Worm (Caenorhabditis elegans) whole organism, young adult: ENCODE data around the gene ccar-1.

Source experiments
- B0035.1 ChIP-seq: sonication (generic microtip); optimal IDR thresholded peaks from 2 replicates; lab custom pipeline; 2016; ENCODE audit warnings: missing genetic modification characterization, mild to moderate bottlenecking, missing compliant biosample characterization, missing genotype, missing genetic modification reagents
- B0261.1 ChIP-seq: sonication (generic microtip); optimal IDR thresholded peaks from 2 replicates; lab custom pipeline; 2016; ENCODE audit warnings: mild to moderate bottlenecking, missing genetic modification characterization, moderate library complexity, missing compliant biosample characterization
- C06A6.2 ChIP-seq: fragments of 200-800 bp; sonication (Bioruptor generic); conservative IDR thresholded peaks from 2 replicates; pipeline ENCODE4 v1.3.6; 2022; ENCODE audit warnings: missing genetic modification characterization, missing compliant biosample characterization
- F23B12.7 ChIP-seq: sonication (generic microtip); optimal IDR thresholded peaks from 2 replicates; lab custom pipeline; 2017; ENCODE audit warnings: missing genetic modification characterization, mild to moderate bottlenecking, missing compliant biosample characterization, antibody characterized with exemption, moderate library complexity; ENCODE audit not compliant: insufficient read depth
- F57A8.1 ChIP-seq: fragments of 200-800 bp; sonication (Bioruptor generic); optimal IDR thresholded peaks from 2 replicates; lab custom pipeline; 2018; ENCODE audit warnings: mild to moderate bottlenecking, missing genetic modification characterization, moderate library complexity, missing compliant biosample characterization
- K11D2.4 ChIP-seq: fragments of 200-800 bp; sonication (Bioruptor generic); IDR thresholded peaks from 2 replicates; pipeline ENCODE4 v1.3.6; 2022; ENCODE audit warnings: missing genetic modification reagents, missing genetic modification characterization, missing compliant biosample characterization
- Y53G8AR.9 ChIP-seq: fragments of 200-800 bp; sonication (Bioruptor generic); conservative IDR thresholded peaks from 2 replicates; pipeline ENCODE4 v1.3.6; 2022; ENCODE audit warnings: missing genetic modification reagents, missing genetic modification characterization, missing compliant biosample characterization
- Y56A3A.18 ChIP-seq: fragments of 200-800 bp; sonication (Bioruptor generic); IDR thresholded peaks from 2 replicates; pipeline ENCODE4 v1.3.6; 2022; ENCODE audit warnings: missing genetic modification reagents, missing genetic modification characterization, missing compliant biosample characterization
- Y79H2A.3 ChIP-seq: fragments of 200-800 bp; sonication (Bioruptor generic); conservative IDR thresholded peaks from 2 replicates; pipeline ENCODE4 v1.3.6; 2022; ENCODE audit warnings: missing genetic modification reagents, missing genetic modification characterization, missing compliant biosample characterization
- ama-1 ChIP-seq, 3 experiments: fragments of 150-350 bp in 1 of 3; sonication (generic microtip) in 2 of 3; optimal IDR thresholded peaks; 2 replicates each; lab custom pipeline; 2014 to 2018; ENCODE audit warnings: missing biosample characterization in 2 of 3, missing genetic modification characterization in 2 of 3, missing genetic modification reagents in 2 of 3
- atf-7 ChIP-seq: sonication (generic microtip); optimal IDR thresholded peaks from 2 replicates; lab custom pipeline; 2017; ENCODE audit warnings: mild to moderate bottlenecking, missing genetic modification characterization, missing compliant biosample characterization
- attf-5 ChIP-seq: fragments of 200-800 bp; sonication (Bioruptor generic); optimal IDR thresholded peaks from 2 replicates; lab custom pipeline; 2018; ENCODE audit warnings: mild to moderate bottlenecking, missing genetic modification characterization, missing compliant biosample characterization
- attf-6 ChIP-seq: fragments of 200-800 bp; sonication (Bioruptor generic); IDR thresholded peaks from 2 replicates; pipeline ENCODE4 v1.3.6; 2022; ENCODE audit warnings: missing genetic modification reagents, missing genetic modification characterization, missing compliant biosample characterization
- cebp-2 ChIP-seq: fragments of 200-800 bp; sonication (Bioruptor generic); IDR thresholded peaks from 2 replicates; pipeline ENCODE4 v1.3.6; 2022; ENCODE audit warnings: missing genetic modification characterization, missing compliant biosample characterization
- ceh-100 ChIP-seq: fragments of 200-800 bp; sonication (Bioruptor generic); IDR thresholded peaks from 2 replicates; pipeline ENCODE4 v1.3.6; 2022; ENCODE audit warnings: missing genetic modification reagents, missing genetic modification characterization, missing compliant biosample characterization
- ceh-27 ChIP-seq: fragments of 200-800 bp; sonication (Bioruptor generic); optimal IDR thresholded peaks from 2 replicates; lab custom pipeline; 2018; ENCODE audit warnings: mild to moderate bottlenecking, missing genetic modification characterization, moderate library complexity, missing compliant biosample characterization
- ceh-79 ChIP-seq: sonication (generic microtip); optimal IDR thresholded peaks from 2 replicates; lab custom pipeline; 2017; ENCODE audit warnings: mild to moderate bottlenecking, missing genetic modification characterization, missing compliant biosample characterization
- efl-1 ChIP-seq: fragments of 150-350 bp; optimal IDR thresholded peaks from 2 replicates; lab custom pipeline; 2014; ENCODE audit warnings: missing biosample characterization, missing genetic modification reagents, missing genetic modification characterization
- egl-44 ChIP-seq: fragments of 200-800 bp; sonication (Bioruptor generic); IDR thresholded peaks from 2 replicates; pipeline ENCODE4 v1.3.6; 2022; ENCODE audit warnings: missing genetic modification reagents, missing genetic modification characterization, missing compliant biosample characterization
- ets-4 ChIP-seq: fragments of 200-800 bp; sonication (Bioruptor generic); optimal IDR thresholded peaks from 2 replicates; lab custom pipeline; 2018; ENCODE audit warnings: mild to moderate bottlenecking, missing genetic modification characterization, missing compliant biosample characterization
- let-607 ChIP-seq, 2 experiments: fragments of 200-800 bp in 1 of 2; sonication (Bioruptor generic) in 1 of 2; sonication (generic microtip) in 1 of 2; optimal IDR thresholded peaks; 2 replicates each; lab custom pipeline; 2016 to 2018; ENCODE audit warnings: mild to moderate bottlenecking in 2 of 2, missing compliant biosample characterization in 2 of 2, missing genetic modification characterization in 2 of 2, moderate library complexity in 2 of 2, missing genotype in 1 of 2
- lin-26 ChIP-seq: fragments of 200-800 bp; sonication (Bioruptor generic); IDR thresholded peaks from 2 replicates; pipeline ENCODE4 v1.3.6; 2022; ENCODE audit warnings: missing genetic modification reagents, missing genetic modification characterization, missing compliant biosample characterization
- lir-1 ChIP-seq: fragments of 200-800 bp; sonication (Bioruptor generic); conservative IDR thresholded peaks from 2 replicates; pipeline ENCODE4 v1.3.6; 2022; ENCODE audit warnings: missing genetic modification reagents, missing genetic modification characterization, missing compliant biosample characterization
- lsy-27 ChIP-seq: sonication (generic microtip); optimal IDR thresholded peaks from 2 replicates; lab custom pipeline; 2017; ENCODE audit warnings: missing genetic modification characterization, mild to moderate bottlenecking, missing compliant biosample characterization, antibody characterized with exemption, missing genotype, borderline replicate concordance; ENCODE audit not compliant: insufficient read depth
- madf-6 ChIP-seq: fragments of 200-800 bp; sonication (Bioruptor generic); IDR thresholded peaks from 2 replicates; pipeline ENCODE4 v1.3.6; 2022; ENCODE audit warnings: missing genetic modification reagents, missing genetic modification characterization, missing compliant biosample characterization
- mel-28 ChIP-seq: sonication (generic microtip); optimal IDR thresholded peaks from 2 replicates; lab custom pipeline; 2016; ENCODE audit warnings: borderline replicate concordance, mild to moderate bottlenecking, missing genetic modification characterization, missing compliant biosample characterization
- mes-4 ChIP-seq: sonication (generic microtip); optimal IDR thresholded peaks from 2 replicates; lab custom pipeline; 2016; ENCODE audit warnings: missing genotype, missing genetic modification characterization, missing compliant biosample characterization
- nfya-2 ChIP-seq: fragments of 200-800 bp; sonication (Bioruptor generic); IDR thresholded peaks from 2 replicates; pipeline ENCODE4 v1.3.6; 2022; ENCODE audit warnings: missing genetic modification reagents, missing genetic modification characterization, missing compliant biosample characterization
- pbrm-1 ChIP-seq: fragments of 200-800 bp; sonication (Bioruptor generic); IDR thresholded peaks from 2 replicates; pipeline ENCODE4 v1.3.6; 2022; ENCODE audit warnings: missing genetic modification reagents, missing genetic modification characterization, missing compliant biosample characterization
- snpc-1.1 ChIP-seq: sonication (generic microtip); optimal IDR thresholded peaks from 2 replicates; lab custom pipeline; 2017; ENCODE audit warnings: missing genetic modification characterization, mild to moderate bottlenecking, missing compliant biosample characterization, antibody characterized with exemption, moderate library complexity, missing genotype, missing genetic modification reagents; ENCODE audit not compliant: insufficient read depth
- snpc-1.3 ChIP-seq: sonication (generic microtip); optimal IDR thresholded peaks from 2 replicates; lab custom pipeline; 2017; ENCODE audit warnings: missing genetic modification characterization, mild to moderate bottlenecking, missing compliant biosample characterization, antibody characterized with exemption, moderate library complexity, missing genotype, missing genetic modification reagents; ENCODE audit not compliant: insufficient read depth
- snpc-4 ChIP-seq, 5 experiments: fragments of 150-350 bp in 1 of 5; sonication (generic microtip) in 4 of 5; optimal IDR thresholded peaks; 2 replicates each; lab custom pipeline; 2014 to 2018; ENCODE audit warnings: missing genetic modification characterization in 5 of 5, missing biosample characterization in 3 of 5, antibody characterized with exemption in 2 of 5, mild to moderate bottlenecking in 2 of 5, missing compliant biosample characterization in 2 of 5, missing genotype in 2 of 5, moderate library complexity in 2 of 5, missing genetic modification reagents in 1 of 5
- somi-1 ChIP-seq: fragments of 200-800 bp; sonication (Bioruptor generic); optimal IDR thresholded peaks from 2 replicates; lab custom pipeline; 2018; ENCODE audit warnings: mild to moderate bottlenecking, missing genetic modification characterization, missing compliant biosample characterization
- tbp1 ChIP-seq: fragments of 200-800 bp; sonication (Bioruptor generic); optimal IDR thresholded peaks from 2 replicates; lab custom pipeline; 2018; ENCODE audit warnings: mild to moderate bottlenecking, missing genetic modification characterization, missing compliant biosample characterization
- tbx-9 ChIP-seq: sonication (generic microtip); optimal IDR thresholded peaks from 2 replicates; lab custom pipeline; 2016; ENCODE audit warnings: borderline replicate concordance, missing genetic modification characterization, inconsistent platforms, missing compliant biosample characterization
- unc-130 ChIP-seq: sonication (generic microtip); optimal IDR thresholded peaks from 2 replicates; lab custom pipeline; 2016; ENCODE audit warnings: missing genetic modification reagents, missing genetic modification characterization, missing compliant biosample characterization
- ztf-18 ChIP-seq: sonication (generic microtip); optimal IDR thresholded peaks from 2 replicates; lab custom pipeline; 2016; ENCODE audit warnings: missing genotype, mild to moderate bottlenecking, missing genetic modification characterization, missing compliant biosample characterization
- ztf-22 ChIP-seq: fragments of 200-800 bp; sonication (Bioruptor generic); optimal IDR thresholded peaks from 2 replicates; lab custom pipeline; 2018; ENCODE audit warnings: mild to moderate bottlenecking, missing genetic modification characterization, moderate library complexity, missing compliant biosample characterization

The ccar-1 gene

DNA sequence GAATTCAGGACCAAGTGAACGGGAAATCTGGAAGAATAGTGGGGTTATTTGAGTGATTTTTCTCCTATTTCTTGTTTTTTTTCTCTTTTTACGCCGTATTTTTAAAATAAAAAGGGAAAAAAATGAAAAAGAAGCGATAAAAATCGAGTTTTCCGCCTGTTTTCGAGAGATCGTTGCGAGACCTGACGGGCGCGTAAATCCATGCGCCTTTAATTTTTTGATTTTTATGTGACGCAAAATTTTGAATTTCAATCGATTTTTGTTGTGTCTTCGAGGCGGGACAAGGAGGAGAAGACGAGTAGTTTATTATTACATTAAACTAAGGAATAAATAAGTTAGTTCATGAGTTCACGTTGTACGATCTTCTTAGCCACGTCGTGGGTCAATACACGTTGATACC, 42.3 kb downstream of the ccar-1 start (continued):
- no peak for TF ChIP-seq snpc-1.1 (tag; lab: Kevin White, UChicago)
- TF ChIP-seq pbrm-1 (GFP tag; lab: Robert Waterston, UW): no peak
- TF ChIP-seq ztf-18 (tag; lab: Kevin White, UChicago): no peak
- TF ChIP-seq ets-4 (GFP tag; lab: Kevin White, UChicago): no peak
- no peak for TF ChIP-seq B0035.1
- TF ChIP-seq ztf-22 (GFP tag; lab: Kevin White, UChicago): no peak
- no peak for TF ChIP-seq somi-1 (GFP tag; lab: Kevin White, UChicago)
- no peak for TF ChIP-seq atf-7 (tag; lab: Kevin White, UChicago)
- no peak for TF ChIP-seq C06A6.2
- TF ChIP-seq ceh-27 (GFP tag; lab: Kevin White, UChicago): no peak
- no peak for TF ChIP-seq efl-1 (GFP tag; lab: Kevin White, UChicago)
- TF ChIP-seq F23B12.7: no peak
- no peak for TF ChIP-seq ceh-79 (tag; lab: Kevin White, UChicago)
- TF ChIP-seq snpc-1.3 (tag; lab: Kevin White, UChicago): peak; percentile 51
- TF ChIP-seq lin-26 (GFP tag; lab: Robert Waterston, UW): no peak
- 0 out of 2 replicates have a peak, but pooled peaks have one; percentile 25 for TF ChIP-seq cebp-2 (GFP tag; lab: Robert Waterston, UW)
- TF ChIP-seq Y56A3A.18 (GFP tag; lab: Robert Waterston, UW): no peak
- TF ChIP-seq B0261.1 (tag; lab: Kevin White, UChicago): no peak
- peak; percentile 27 for TF ChIP-seq tbp1 (GFP tag; lab: Kevin White, UChicago)
- TF ChIP-seq let-607 (tag; optimal IDR thresholded peaks at IDR 0.05; lab: Kevin White, UChicago): no peak
- TF ChIP-seq lir-1: no peak
- no peak for TF ChIP-seq snpc-4 (GFP tag; optimal IDR thresholded peaks at IDR 0.05; lab: Kevin White, UChicago)
- TF ChIP-seq snpc-4 (tag; optimal IDR thresholded peaks at IDR 0.05; lab: Kevin White, UChicago): peak; percentile 22 to 90 (median 37)
- no peak for TF ChIP-seq nfya-2 (GFP tag; lab: Robert Waterston, UW)
- no peak for TF ChIP-seq lsy-27 (tag; lab: Kevin White, UChicago)
- no peak for TF ChIP-seq tbx-9 (tag; lab: Kevin White, UChicago)

DNA sequence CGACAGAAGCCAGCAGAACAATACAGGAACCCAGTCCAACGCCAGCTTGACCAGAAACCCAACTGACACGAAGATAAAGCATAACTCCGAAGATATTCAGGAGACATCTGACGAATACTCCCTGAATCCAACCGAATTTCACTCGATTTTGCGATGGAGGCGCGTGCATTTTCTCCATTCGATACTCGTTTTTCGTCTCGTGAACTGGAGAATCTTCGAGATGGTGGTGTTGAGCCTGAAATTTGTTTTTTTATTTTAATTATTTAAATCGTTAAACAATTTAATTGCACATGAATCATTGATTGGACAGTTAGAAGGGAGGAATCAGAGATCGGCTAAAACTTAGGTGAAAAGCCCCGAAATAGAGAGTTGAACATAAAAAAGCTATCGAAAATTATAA, 43.0 kb downstream of the ccar-1 start:
- no peak for TF ChIP-seq K11D2.4 (GFP tag; lab: Robert Waterston, UW)
- no peak for TF ChIP-seq ceh-100 (GFP tag; lab: Robert Waterston, UW)
- no peak for TF ChIP-seq Y53G8AR.9
- TF ChIP-seq tbx-9 (tag; lab: Kevin White, UChicago): no peak
- TF ChIP-seq madf-6 (GFP tag; lab: Robert Waterston, UW): peak; percentile 25; the same call in 1 of the 2 replicates
- no peak for TF ChIP-seq lsy-27 (tag; lab: Kevin White, UChicago)
- no peak for TF ChIP-seq mes-4 (tag; lab: Kevin White, UChicago)
- peak; percentile 5 for TF ChIP-seq snpc-4 (GFP tag; optimal IDR thresholded peaks at IDR 0.05; lab: Kevin White, UChicago)
- peak in 1 of 4 experiments; percentile 60 for TF ChIP-seq snpc-4 (tag; optimal IDR thresholded peaks at IDR 0.05; lab: Kevin White, UChicago)
- no peak for TF ChIP-seq Y79H2A.3 (GFP tag; lab: Robert Waterston, UW)
- no peak for TF ChIP-seq somi-1 (GFP tag; lab: Kevin White, UChicago)
- TF ChIP-seq unc-130 (GFP tag; lab: Kevin White, UChicago): no peak
- peak; percentile 24 for TF ChIP-seq tbp1 (GFP tag; lab: Kevin White, UChicago)
- peak; percentile 79 for TF ChIP-seq attf-6 (GFP tag; lab: Robert Waterston, UW)
- no peak for TF ChIP-seq F57A8.1 (GFP tag; lab: Kevin White, UChicago)
- TF ChIP-seq ztf-18 (tag; lab: Kevin White, UChicago): no peak
- TF ChIP-seq atf-7 (tag; lab: Kevin White, UChicago): no peak
- no peak for TF ChIP-seq pbrm-1 (GFP tag; lab: Robert Waterston, UW)
- TF ChIP-seq mel-28 (tag; lab: Kevin White, UChicago): no peak
- no peak for TF ChIP-seq attf-5
- no peak for TF ChIP-seq ama-1 (optimal IDR thresholded peaks at IDR 0.05; lab: Kevin White, UChicago)
- TF ChIP-seq ama-1 (GFP tag; optimal IDR thresholded peaks at IDR 0.05; lab: Kevin White, UChicago): no peak
- TF ChIP-seq egl-44 (GFP tag; lab: Robert Waterston, UW): no peak
